Worm (Caenorhabditis elegans): Measurements from ENCODE around the gene C02F5.3.

The C02F5.3 gene

DNA sequence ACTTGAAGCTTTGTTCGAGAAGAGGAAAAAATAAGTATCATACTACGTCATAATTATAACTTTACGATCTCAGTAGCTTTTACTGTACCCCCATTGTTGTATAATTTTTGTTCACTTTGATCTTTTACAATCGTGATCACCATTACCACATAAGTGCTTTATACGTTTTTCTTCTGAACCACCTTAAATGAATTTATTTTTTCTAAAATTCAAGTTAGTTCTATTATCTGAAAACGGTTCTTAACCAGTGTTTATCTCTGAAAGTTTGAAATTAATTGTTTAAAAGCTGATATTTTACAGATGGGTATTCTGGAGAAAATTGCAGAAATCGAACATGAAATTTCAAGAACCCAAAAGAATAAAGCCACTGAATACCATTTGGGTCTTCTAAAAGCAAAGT, at the start of gene C02F5.3:
Gene C02F5.3 (plus strand): TSS at position 301 of the 400 bp plus-strand sequence.
- TF ChIP-seq ref-1 (GFP tag; conservative IDR thresholded peaks at IDR 0.05) (no peak), med-1 (GFP tag; optimal IDR thresholded peaks at IDR 0.05; ENCODE audit: insufficient read depth) (no peak), flt-1 (GFP tag; IDR thresholded peaks at IDR 0.05) (no peak), tab-1 (GFP tag; IDR thresholded peaks at IDR 0.05) (no peak), cog-1 (tag; optimal IDR thresholded peaks at IDR 0.05) (no peak), klf-2 (GFP tag; conservative IDR thresholded peaks at IDR 0.05) (no peak), T22C8.4 (GFP tag; IDR thresholded peaks at IDR 0.05) (no peak), ztf-23 (GFP tag; IDR thresholded peaks at IDR 0.05) (no peak), ztf-29 (GFP tag; IDR thresholded peaks at IDR 0.05) (no peak)

DNA sequence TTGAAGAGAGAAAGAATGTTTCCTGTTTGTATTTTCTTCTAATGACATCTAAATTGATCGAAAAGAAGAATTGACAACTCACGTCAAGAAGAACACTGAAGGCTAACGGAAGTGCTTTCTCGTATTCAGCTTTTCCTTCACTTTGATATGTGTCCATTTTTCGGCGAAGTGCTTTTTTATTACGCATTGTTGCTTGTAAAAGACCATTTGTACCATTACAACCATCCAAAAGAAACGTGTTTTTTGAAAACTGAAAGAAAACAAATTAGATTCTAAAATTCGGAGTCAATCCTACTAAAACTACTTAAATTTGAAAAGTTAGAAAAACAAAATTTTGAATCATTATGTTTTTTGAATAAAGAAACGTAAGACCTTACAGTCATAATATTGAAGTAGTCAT, 46.6 kb upstream of the C02F5.3 start:
- TF ChIP-seq med-1 (GFP tag; optimal IDR thresholded peaks at IDR 0.05; ENCODE audit: insufficient read depth) = no peak
- no peak for TF ChIP-seq ztf-29 (GFP tag; IDR thresholded peaks at IDR 0.05)
- no peak for TF ChIP-seq T22C8.4 (GFP tag; IDR thresholded peaks at IDR 0.05)
- TF ChIP-seq klf-2 (GFP tag; conservative IDR thresholded peaks at IDR 0.05) = no peak
- TF ChIP-seq flt-1 (GFP tag; IDR thresholded peaks at IDR 0.05) = no peak
- no peak for TF ChIP-seq tab-1 (GFP tag; IDR thresholded peaks at IDR 0.05)
- no peak for TF ChIP-seq cog-1 (tag; optimal IDR thresholded peaks at IDR 0.05)
- TF ChIP-seq ztf-23 (GFP tag; IDR thresholded peaks at IDR 0.05) = no peak
- TF ChIP-seq ref-1 (GFP tag; conservative IDR thresholded peaks at IDR 0.05) = no peak

DNA sequence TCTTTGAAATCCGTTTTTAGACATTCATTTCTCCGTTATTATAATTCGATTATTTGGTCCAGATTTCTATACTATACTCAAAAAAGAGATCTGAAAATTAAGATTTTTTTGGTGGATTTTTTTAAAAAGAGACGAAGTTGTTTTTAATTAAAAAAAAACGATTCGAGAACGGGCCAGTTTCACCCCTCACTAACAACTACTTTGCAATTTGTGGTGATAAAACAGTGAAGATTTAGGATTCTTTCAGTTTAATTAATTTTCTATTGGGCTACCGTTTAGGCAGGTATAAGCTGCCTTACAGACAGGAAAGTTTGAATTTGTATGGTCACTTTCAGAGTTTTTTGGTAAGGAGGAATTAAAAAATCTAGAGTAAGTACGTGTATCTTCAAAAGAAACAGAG, 44.6 kb upstream of the C02F5.3 start, which contains the start of gene unc-36:
Gene unc-36 (minus strand): TSS at position 101 of the 400 bp plus-strand sequence.
- no peak for TF ChIP-seq tab-1 (GFP tag; IDR thresholded peaks at IDR 0.05)
- no peak for TF ChIP-seq klf-2 (GFP tag; conservative IDR thresholded peaks at IDR 0.05)
- TF ChIP-seq T22C8.4 (GFP tag; IDR thresholded peaks at IDR 0.05) = no peak

DNA sequence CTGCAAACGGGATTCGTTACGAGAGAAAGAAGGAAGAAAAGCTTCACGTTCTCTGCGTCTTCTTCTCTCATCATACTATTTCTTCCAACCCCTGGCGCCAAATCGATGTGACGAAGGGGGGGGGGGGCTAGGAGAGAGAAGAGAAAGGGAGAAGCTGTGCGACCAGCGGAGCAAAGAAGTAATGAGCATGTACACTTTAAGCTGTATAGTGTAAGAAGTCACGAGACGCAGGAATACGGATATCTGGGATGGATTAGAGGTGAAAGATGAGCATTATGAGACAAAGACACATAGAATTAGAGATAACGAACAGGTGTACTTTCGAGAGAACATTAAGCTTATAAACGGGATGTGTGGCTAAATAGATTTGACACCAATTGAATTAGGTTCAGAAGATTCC, 43.9 kb upstream of the C02F5.3 start:
- TF ChIP-seq klf-2 (GFP tag; conservative IDR thresholded peaks at IDR 0.05) = no peak
- no peak for TF ChIP-seq ztf-29 (GFP tag; IDR thresholded peaks at IDR 0.05)
- no peak for TF ChIP-seq tab-1 (GFP tag; IDR thresholded peaks at IDR 0.05)

DNA sequence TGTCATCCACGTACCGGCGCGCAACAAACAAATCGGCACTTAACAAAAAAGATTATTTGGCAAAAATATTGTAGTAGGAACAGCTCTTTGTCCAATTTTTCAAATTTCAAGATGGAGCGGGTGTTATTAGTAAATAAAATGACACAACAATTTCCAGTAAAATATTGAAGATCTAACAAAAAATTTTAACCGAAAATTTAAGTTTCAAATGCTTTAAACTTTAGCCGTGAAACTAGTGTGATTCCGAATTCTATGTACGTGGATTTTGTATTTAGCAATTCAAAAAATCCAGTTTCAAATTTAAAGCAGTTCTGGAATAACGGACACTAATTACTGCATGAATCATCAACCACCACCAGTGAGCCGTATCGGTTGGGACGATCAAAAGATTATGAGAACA, 42.9 kb upstream of the C02F5.3 start, which contains the start of gene snb-5:
Gene snb-5 (plus strand): TSS at position 301 of the 400 bp plus-strand sequence.
- no peak for TF ChIP-seq tab-1 (GFP tag; IDR thresholded peaks at IDR 0.05)
- no peak for TF ChIP-seq ztf-29 (GFP tag; IDR thresholded peaks at IDR 0.05)
- no peak for TF ChIP-seq T22C8.4 (GFP tag; IDR thresholded peaks at IDR 0.05)
- TF ChIP-seq ztf-23 (GFP tag; IDR thresholded peaks at IDR 0.05) = no peak
- TF ChIP-seq ref-1 (GFP tag; conservative IDR thresholded peaks at IDR 0.05) = no peak
- TF ChIP-seq klf-2 (GFP tag; conservative IDR thresholded peaks at IDR 0.05) = no peak
- no peak for TF ChIP-seq cog-1 (tag; optimal IDR thresholded peaks at IDR 0.05)
- no peak for TF ChIP-seq med-1 (GFP tag; optimal IDR thresholded peaks at IDR 0.05; ENCODE audit: insufficient read depth)

DNA sequence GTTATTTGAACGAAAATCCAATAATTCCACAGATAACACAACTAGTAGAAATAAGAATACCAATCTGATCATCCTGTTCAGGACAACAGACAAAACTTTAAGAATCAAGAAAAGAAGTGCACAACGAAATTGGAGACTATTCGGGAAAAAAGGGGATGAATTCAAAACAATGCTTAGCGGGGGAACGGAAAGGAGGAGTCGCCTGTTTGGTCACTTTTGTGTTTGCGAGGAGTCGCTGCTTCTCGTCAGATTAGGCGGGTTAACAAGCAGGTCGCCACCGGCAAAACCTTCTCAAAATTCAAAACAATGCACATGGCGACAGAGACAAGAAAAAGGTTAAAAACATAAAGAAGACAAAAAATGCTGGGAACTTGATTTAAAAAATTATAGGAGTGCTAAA, 35.9 kb upstream of the C02F5.3 start, which contains the start of gene C30A5.10:
Gene C30A5.10 (minus strand): TSS at position 101 of the 400 bp plus-strand sequence.
- no peak for TF ChIP-seq med-1 (GFP tag; optimal IDR thresholded peaks at IDR 0.05; ENCODE audit: insufficient read depth)
- no peak for TF ChIP-seq ztf-29 (GFP tag; IDR thresholded peaks at IDR 0.05)
- no peak for TF ChIP-seq ztf-23 (GFP tag; IDR thresholded peaks at IDR 0.05)
- no peak for TF ChIP-seq tab-1 (GFP tag; IDR thresholded peaks at IDR 0.05)
- no peak for TF ChIP-seq flt-1 (GFP tag; IDR thresholded peaks at IDR 0.05)
- TF ChIP-seq klf-2 (GFP tag; conservative IDR thresholded peaks at IDR 0.05) = no peak
- TF ChIP-seq cog-1 (tag; optimal IDR thresholded peaks at IDR 0.05) = no peak
- TF ChIP-seq T22C8.4 (GFP tag; IDR thresholded peaks at IDR 0.05) = no peak
- TF ChIP-seq ref-1 (GFP tag; conservative IDR thresholded peaks at IDR 0.05) = no peak

DNA sequence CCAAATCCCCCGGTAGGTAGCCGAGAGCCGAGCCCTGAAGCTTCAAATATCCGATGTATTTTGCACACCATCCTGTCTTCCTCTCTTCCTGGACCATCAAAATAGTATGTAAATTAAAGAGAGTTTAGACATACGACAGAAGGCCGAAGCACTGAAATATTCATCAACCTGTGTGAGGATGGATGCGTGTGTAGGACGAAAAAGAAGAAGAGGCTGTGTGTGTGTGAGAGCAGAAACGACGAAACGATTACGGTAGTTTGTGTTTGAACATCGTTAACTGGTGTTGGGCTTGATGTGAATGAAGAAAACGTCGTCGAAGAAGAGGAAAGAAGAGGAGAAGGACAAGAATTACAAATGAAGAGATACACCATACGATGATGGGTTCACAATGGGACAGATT, 34.1 kb upstream of the C02F5.3 start:
- TF ChIP-seq ref-1 (GFP tag; conservative IDR thresholded peaks at IDR 0.05) (no peak), med-1 (GFP tag; optimal IDR thresholded peaks at IDR 0.05; ENCODE audit: insufficient read depth) (no peak), tab-1 (GFP tag; IDR thresholded peaks at IDR 0.05) (no peak), ztf-23 (GFP tag; IDR thresholded peaks at IDR 0.05) (no peak), T22C8.4 (GFP tag; IDR thresholded peaks at IDR 0.05) (no peak), cog-1 (tag; optimal IDR thresholded peaks at IDR 0.05) (no peak), flt-1 (GFP tag; IDR thresholded peaks at IDR 0.05) (no peak), klf-2 (GFP tag; conservative IDR thresholded peaks at IDR 0.05) (no peak), ztf-29 (GFP tag; IDR thresholded peaks at IDR 0.05) (no peak)

DNA sequence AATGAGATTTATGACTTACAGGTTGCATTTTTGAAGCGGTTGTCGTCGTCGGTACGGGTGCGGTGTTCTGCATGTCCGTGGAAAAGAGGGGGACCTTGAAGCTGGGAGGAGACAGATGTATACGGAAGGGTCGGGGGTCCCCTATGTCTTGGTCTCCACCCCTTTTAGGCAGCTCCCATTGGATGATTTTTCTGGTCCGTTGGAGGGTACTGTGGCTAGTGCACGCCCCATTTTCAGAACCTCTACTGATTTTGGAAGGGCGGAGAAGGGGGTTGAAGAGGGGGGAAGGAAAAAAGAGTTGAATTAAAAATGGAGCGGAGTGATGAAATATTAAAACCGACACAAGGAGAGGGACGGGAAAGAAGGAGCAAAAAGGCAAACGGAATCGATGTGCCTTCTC, 29.5 kb upstream of the C02F5.3 start, which contains the start of gene unc-86:
Gene unc-86 (minus strand): TSS at position 113 of the 400 bp plus-strand sequence.
- TF ChIP-seq med-1 (GFP tag; optimal IDR thresholded peaks at IDR 0.05; ENCODE audit: insufficient read depth) (no peak), klf-2 (GFP tag; conservative IDR thresholded peaks at IDR 0.05) (no peak), ztf-29 (GFP tag; IDR thresholded peaks at IDR 0.05) (no peak), T22C8.4 (GFP tag; IDR thresholded peaks at IDR 0.05) (no peak), ztf-23 (GFP tag; IDR thresholded peaks at IDR 0.05) (no peak), flt-1 (GFP tag; IDR thresholded peaks at IDR 0.05) (no peak), tab-1 (GFP tag; IDR thresholded peaks at IDR 0.05) (no peak), cog-1 (tag; optimal IDR thresholded peaks at IDR 0.05) (no peak), ref-1 (GFP tag; conservative IDR thresholded peaks at IDR 0.05) (no peak)

DNA sequence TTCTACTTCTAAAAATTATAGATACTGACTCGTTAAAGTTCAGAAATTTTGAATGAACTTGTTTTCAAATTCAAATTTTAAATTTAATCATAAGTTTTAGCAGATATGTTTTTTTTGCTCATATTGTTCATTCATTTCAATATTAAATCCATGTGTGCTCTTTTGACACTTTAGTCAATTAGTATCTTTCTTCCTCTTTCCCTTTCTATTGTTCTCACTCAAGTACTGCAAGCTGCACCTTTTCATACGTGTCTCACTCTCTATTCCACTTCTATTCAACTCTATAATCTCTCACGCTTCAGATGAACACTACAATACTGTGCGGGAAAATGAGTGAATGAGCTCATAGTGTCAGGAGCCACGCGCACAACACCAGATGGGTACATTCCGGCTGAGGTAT, 27.8 kb upstream of the C02F5.3 start, which contains the start of gene C30A5.16:
Gene C30A5.16 (plus strand): TSS at position 301 of the 400 bp plus-strand sequence.
- TF ChIP-seq tab-1 (GFP tag; IDR thresholded peaks at IDR 0.05) (no peak), med-1 (GFP tag; optimal IDR thresholded peaks at IDR 0.05; ENCODE audit: insufficient read depth) (no peak), flt-1 (GFP tag; IDR thresholded peaks at IDR 0.05) (no peak), T22C8.4 (GFP tag; IDR thresholded peaks at IDR 0.05) (no peak), klf-2 (GFP tag; conservative IDR thresholded peaks at IDR 0.05) (no peak), ref-1 (GFP tag; conservative IDR thresholded peaks at IDR 0.05) (no peak), ztf-23 (GFP tag; IDR thresholded peaks at IDR 0.05) (no peak), ztf-29 (GFP tag; IDR thresholded peaks at IDR 0.05) (no peak), cog-1 (tag; optimal IDR thresholded peaks at IDR 0.05) (no peak)

DNA sequence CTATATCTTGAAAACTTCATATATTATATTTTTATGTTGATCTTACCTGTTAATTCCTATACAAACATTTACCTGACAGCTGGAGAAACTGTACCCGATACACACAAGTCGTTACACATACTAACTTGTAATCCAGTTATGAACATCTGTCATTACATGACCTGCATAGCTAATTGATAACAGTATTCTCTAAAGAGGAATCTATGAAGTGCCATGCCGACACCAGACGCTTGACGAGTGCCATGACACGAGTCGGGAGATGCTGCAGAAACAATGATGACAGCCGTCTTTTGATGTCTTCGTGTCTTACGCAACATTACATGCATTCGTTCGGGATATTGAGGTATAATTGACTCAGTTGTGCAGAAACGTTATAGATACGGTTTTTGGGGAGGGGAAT, 25.6 kb upstream of the C02F5.3 start:
- no peak for TF ChIP-seq tab-1 (GFP tag; IDR thresholded peaks at IDR 0.05)
- no peak for TF ChIP-seq klf-2 (GFP tag; conservative IDR thresholded peaks at IDR 0.05)
